Worm (Caenorhabditis elegans) whole organism, midembryonic: ENCODE data around the gene T19H12.12.

Experiments
- T22C8.4 ChIP-seq: fragments of 200-800 bp; sonication (Bioruptor generic); IDR thresholded peaks from 2 replicates; pipeline ENCODE4 v1.3.6; 2022; ENCODE audit warnings: missing genetic modification characterization, missing compliant biosample characterization
- cog-1 ChIP-seq: sonication (generic microtip); optimal IDR thresholded peaks from 2 replicates; lab custom pipeline; 2016; ENCODE audit warnings: missing genetic modification characterization, missing compliant biosample characterization
- flt-1 ChIP-seq: fragments of 200-800 bp; sonication (Bioruptor generic); IDR thresholded peaks from 2 replicates; pipeline ENCODE4 v1.3.6; 2022; ENCODE audit warnings: missing genetic modification characterization, missing compliant biosample characterization
- klf-2 ChIP-seq: fragments of 200-800 bp; sonication (Bioruptor generic); conservative IDR thresholded peaks from 2 replicates; pipeline ENCODE4 v1.3.6; 2022; ENCODE audit warnings: missing genetic modification reagents, missing genetic modification characterization, missing compliant biosample characterization
- ref-1 ChIP-seq: fragments of 200-800 bp; sonication (Bioruptor generic); conservative IDR thresholded peaks from 2 replicates; pipeline ENCODE4 v1.3.6; 2022; ENCODE audit warnings: missing genetic modification reagents, missing genetic modification characterization, missing compliant biosample characterization
- tab-1 ChIP-seq: fragments of 200-800 bp; sonication (Bioruptor generic); IDR thresholded peaks from 2 replicates; pipeline ENCODE4 v1.3.6; 2022; ENCODE audit warnings: missing genetic modification characterization, missing compliant biosample characterization
- ztf-23 ChIP-seq: fragments of 200-800 bp; sonication (Bioruptor generic); IDR thresholded peaks from 2 replicates; pipeline ENCODE4 v1.3.6; 2022; ENCODE audit warnings: missing genetic modification reagents, missing genetic modification characterization, missing compliant biosample characterization

- no peak for TF ChIP-seq flt-1 (GFP tag; lab: Robert Waterston, UW)
- TF ChIP-seq ztf-23, result no peak
- no peak for TF ChIP-seq cog-1 (tag; lab: Kevin White, UChicago)
- TF ChIP-seq tab-1 (GFP tag; lab: Robert Waterston, UW), result no peak
- TF ChIP-seq T22C8.4, result no peak
- TF ChIP-seq klf-2 (GFP tag; lab: Robert Waterston, UW), result no peak
- TF ChIP-seq ref-1, result no peak
Measured at ce11 chrV:4922024-4922423, 37.4 kb downstream of the T19H12.12 start, which contains the start of gene srh-22.
